Worm (Caenorhabditis elegans): Measurements from ENCODE around the gene tbcb-1.

Gene tbcb-1

ce11 chrV:13598370-13598769 lies 6.4 kb downstream of the tbcb-1 start:
- TF ChIP-seq cog-1 (tag; optimal IDR thresholded peaks at IDR 0.05) (no peak), klf-2 (GFP tag; conservative IDR thresholded peaks at IDR 0.05) (no peak), ztf-23 (GFP tag; IDR thresholded peaks at IDR 0.05) (no peak), ref-1 (GFP tag; conservative IDR thresholded peaks at IDR 0.05) (no peak), flt-1 (GFP tag; IDR thresholded peaks at IDR 0.05) (no peak), tab-1 (GFP tag; IDR thresholded peaks at IDR 0.05) (no peak), ztf-29 (GFP tag; IDR thresholded peaks at IDR 0.05) (no peak), med-1 (GFP tag; optimal IDR thresholded peaks at IDR 0.05; ENCODE audit: insufficient read depth) (no peak), T22C8.4 (GFP tag; IDR thresholded peaks at IDR 0.05) (no peak)

ce11 chrV:13600882-13601281 lies 9.0 kb downstream of the tbcb-1 start, which contains the start of gene rdy-2:
Gene rdy-2 (minus strand): TSS chrV:13600982.
- no peak for TF ChIP-seq tab-1 (GFP tag; IDR thresholded peaks at IDR 0.05)
- no peak for TF ChIP-seq ztf-29 (GFP tag; IDR thresholded peaks at IDR 0.05)
- TF ChIP-seq flt-1 (GFP tag; IDR thresholded peaks at IDR 0.05) = no peak
- TF ChIP-seq klf-2 (GFP tag; conservative IDR thresholded peaks at IDR 0.05) = no peak
- no peak for TF ChIP-seq ztf-23 (GFP tag; IDR thresholded peaks at IDR 0.05)

- TF ChIP-seq ztf-23 (GFP tag; IDR thresholded peaks at IDR 0.05) = no peak
Measured at ce11 chrV:13606651-13607242, 14.8 kb downstream of the tbcb-1 start, which contains the start of gene fmo-4. Gene fmo-4 (minus strand): TSS chrV:13606701.

- TF ChIP-seq cog-1 (tag; optimal IDR thresholded peaks at IDR 0.05) (no peak), T22C8.4 (GFP tag; IDR thresholded peaks at IDR 0.05) (no peak), tab-1 (GFP tag; IDR thresholded peaks at IDR 0.05) (no peak), flt-1 (GFP tag; IDR thresholded peaks at IDR 0.05) (no peak), ztf-23 (GFP tag; IDR thresholded peaks at IDR 0.05) (no peak), ztf-29 (GFP tag; IDR thresholded peaks at IDR 0.05) (no peak), klf-2 (GFP tag; conservative IDR thresholded peaks at IDR 0.05) (no peak), med-1 (GFP tag; optimal IDR thresholded peaks at IDR 0.05; ENCODE audit: insufficient read depth) (no peak), ref-1 (GFP tag; conservative IDR thresholded peaks at IDR 0.05) (no peak)
Measured at ce11 chrV:13608486-13608885, 16.6 kb downstream of the tbcb-1 start.

ce11 chrV:13609806-13610205 lies 17.9 kb downstream of the tbcb-1 start:
- TF ChIP-seq ztf-23 (GFP tag; IDR thresholded peaks at IDR 0.05) (no peak), tab-1 (GFP tag; IDR thresholded peaks at IDR 0.05) (no peak), klf-2 (GFP tag; conservative IDR thresholded peaks at IDR 0.05) (no peak), med-1 (GFP tag; optimal IDR thresholded peaks at IDR 0.05; ENCODE audit: insufficient read depth) (no peak), T22C8.4 (GFP tag; IDR thresholded peaks at IDR 0.05) (no peak)

ce11 chrV:13611782-13612181 lies 19.9 kb downstream of the tbcb-1 start, which contains the start of gene spig-9:
Gene spig-9 (minus strand): TSS chrV:13611882.
- TF ChIP-seq klf-2 (GFP tag; conservative IDR thresholded peaks at IDR 0.05) (no peak), ztf-23 (GFP tag; IDR thresholded peaks at IDR 0.05) (no peak), tab-1 (GFP tag; IDR thresholded peaks at IDR 0.05) (no peak), cog-1 (tag; optimal IDR thresholded peaks at IDR 0.05) (no peak), T22C8.4 (GFP tag; IDR thresholded peaks at IDR 0.05) (no peak), ref-1 (GFP tag; conservative IDR thresholded peaks at IDR 0.05) (no peak), ztf-29 (GFP tag; IDR thresholded peaks at IDR 0.05) (no peak), flt-1 (GFP tag; IDR thresholded peaks at IDR 0.05) (no peak), med-1 (GFP tag; optimal IDR thresholded peaks at IDR 0.05; ENCODE audit: insufficient read depth) (no peak)

- TF ChIP-seq klf-2 (GFP tag; conservative IDR thresholded peaks at IDR 0.05) = no peak
- no peak for TF ChIP-seq ref-1 (GFP tag; conservative IDR thresholded peaks at IDR 0.05)
- TF ChIP-seq ztf-29 (GFP tag; IDR thresholded peaks at IDR 0.05) = no peak
- TF ChIP-seq cog-1 (tag; optimal IDR thresholded peaks at IDR 0.05) = no peak
- TF ChIP-seq tab-1 (GFP tag; IDR thresholded peaks at IDR 0.05) = no peak
Measured at ce11 chrV:13613870-13614269, 21.9 kb downstream of the tbcb-1 start, which contains the start of gene F53F4.7. Gene F53F4.7 (minus strand): TSS chrV:13613970.

- no peak for TF ChIP-seq ztf-23 (GFP tag; IDR thresholded peaks at IDR 0.05)
- no peak for TF ChIP-seq ztf-29 (GFP tag; IDR thresholded peaks at IDR 0.05)
- TF ChIP-seq flt-1 (GFP tag; IDR thresholded peaks at IDR 0.05) = no peak
- no peak for TF ChIP-seq med-1 (GFP tag; optimal IDR thresholded peaks at IDR 0.05; ENCODE audit: insufficient read depth)
- TF ChIP-seq klf-2 (GFP tag; conservative IDR thresholded peaks at IDR 0.05) = no peak
- TF ChIP-seq ref-1 (GFP tag; conservative IDR thresholded peaks at IDR 0.05) = no peak
- TF ChIP-seq tab-1 (GFP tag; IDR thresholded peaks at IDR 0.05) = no peak
- TF ChIP-seq cog-1 (tag; optimal IDR thresholded peaks at IDR 0.05) = no peak
- no peak for TF ChIP-seq T22C8.4 (GFP tag; IDR thresholded peaks at IDR 0.05)
Measured at ce11 chrV:13619752-13620151, 27.8 kb downstream of the tbcb-1 start, which contains the start of gene srd-11. Gene srd-11 (minus strand): TSS chrV:13619852.

ce11 chrV:13620676-13621075 lies 28.8 kb downstream of the tbcb-1 start, which contains the start of gene F53F4.15:
Gene F53F4.15 (plus strand): TSS chrV:13620976.
- TF ChIP-seq ref-1 (GFP tag; conservative IDR thresholded peaks at IDR 0.05) (no peak), flt-1 (GFP tag; IDR thresholded peaks at IDR 0.05) (no peak), ztf-29 (GFP tag; IDR thresholded peaks at IDR 0.05) (no peak), ztf-23 (GFP tag; IDR thresholded peaks at IDR 0.05) (no peak), klf-2 (GFP tag; conservative IDR thresholded peaks at IDR 0.05) (no peak), cog-1 (tag; optimal IDR thresholded peaks at IDR 0.05) (no peak), tab-1 (GFP tag; IDR thresholded peaks at IDR 0.05) (no peak), med-1 (GFP tag; optimal IDR thresholded peaks at IDR 0.05; ENCODE audit: insufficient read depth) (no peak), T22C8.4 (GFP tag; IDR thresholded peaks at IDR 0.05) (no peak)

ce11 chrV:13621720-13622119 lies 29.8 kb downstream of the tbcb-1 start, which contains the start of gene F53F4.16:
Gene F53F4.16 (minus strand): TSS chrV:13621820.
- TF ChIP-seq klf-2 (GFP tag; conservative IDR thresholded peaks at IDR 0.05) (no peak), med-1 (GFP tag; optimal IDR thresholded peaks at IDR 0.05; ENCODE audit: insufficient read depth) (no peak), ztf-29 (GFP tag; IDR thresholded peaks at IDR 0.05) (no peak), T22C8.4 (GFP tag; IDR thresholded peaks at IDR 0.05) (no peak), flt-1 (GFP tag; IDR thresholded peaks at IDR 0.05) (no peak), tab-1 (GFP tag; IDR thresholded peaks at IDR 0.05) (no peak), ztf-23 (GFP tag; IDR thresholded peaks at IDR 0.05) (no peak), ref-1 (GFP tag; conservative IDR thresholded peaks at IDR 0.05) (no peak), cog-1 (tag; optimal IDR thresholded peaks at IDR 0.05) (no peak)
